Worm (Caenorhabditis elegans) whole organism, late embryonic: Measurements from ENCODE around the gene F53F4.16.

Source experiments
- C08G9.2 ChIP-seq: sonication (generic microtip); optimal IDR thresholded peaks from 2 replicates; lab custom pipeline; 2016; ENCODE audit warnings: mild to moderate bottlenecking, missing genetic modification characterization, moderate library complexity, missing compliant biosample characterization
- F13H6.1 ChIP-seq: sonication (generic microtip); optimal IDR thresholded peaks from 2 replicates; lab custom pipeline; 2016; ENCODE audit warnings: missing genetic modification characterization, missing compliant biosample characterization
- K02D7.2 ChIP-seq: sonication (generic microtip); optimal IDR thresholded peaks from 2 replicates; lab custom pipeline; 2017; ENCODE audit warnings: mild to moderate bottlenecking, missing genetic modification characterization, missing compliant biosample characterization
- K09A11.1 ChIP-seq: sonication (generic microtip); optimal IDR thresholded peaks from 2 replicates; lab custom pipeline; 2017; ENCODE audit warnings: antibody characterized with exemption, mild to moderate bottlenecking, missing genetic modification characterization, missing compliant biosample characterization; ENCODE audit not compliant: insufficient read depth
- T23F11.4 ChIP-seq: fragments of 200-800 bp; sonication (Bioruptor generic); optimal IDR thresholded peaks from 2 replicates; lab custom pipeline; 2018; ENCODE audit warnings: mild to moderate bottlenecking, missing genetic modification characterization, missing compliant biosample characterization
- Y22D7AL.16 ChIP-seq: sonication (generic microtip); optimal IDR thresholded peaks from 2 replicates; lab custom pipeline; 2016; ENCODE audit warnings: missing genetic modification characterization, missing compliant biosample characterization
- ahr-1 ChIP-seq: sonication (generic microtip); optimal IDR thresholded peaks from 2 replicates; lab custom pipeline; 2016; ENCODE audit warnings: missing genetic modification characterization, missing compliant biosample characterization
- ceh-18 ChIP-seq: sonication (generic microtip); optimal IDR thresholded peaks from 2 replicates; lab custom pipeline; 2016; ENCODE audit warnings: missing genetic modification characterization, missing compliant biosample characterization
- ceh-24 ChIP-seq: sonication (generic microtip); optimal IDR thresholded peaks from 2 replicates; lab custom pipeline; 2016; ENCODE audit warnings: mild to moderate bottlenecking, missing genetic modification characterization, missing compliant biosample characterization
- ceh-30 ChIP-seq: fragments of 150-350 bp; optimal IDR thresholded peaks from 2 replicates; lab custom pipeline; 2014; ENCODE audit warnings: missing biosample characterization, missing genetic modification characterization
- ceh-34 ChIP-seq: sonication (generic microtip); optimal IDR thresholded peaks from 2 replicates; lab custom pipeline; 2016; ENCODE audit warnings: mild to moderate bottlenecking, missing genetic modification characterization, missing compliant biosample characterization
- ceh-45 ChIP-seq: fragments of 200-800 bp; sonication (Bioruptor generic); IDR thresholded peaks from 2 replicates; pipeline ENCODE4 v1.3.6; 2022; ENCODE audit warnings: missing genetic modification reagents, missing genetic modification characterization, missing compliant biosample characterization
- ceh-48 ChIP-seq: sonication (generic microtip); optimal IDR thresholded peaks from 2 replicates; lab custom pipeline; 2016; ENCODE audit warnings: missing genetic modification characterization, inconsistent platforms, missing compliant biosample characterization
- ceh-6 ChIP-seq: fragments of 200-800 bp; sonication (Bioruptor generic); optimal IDR thresholded peaks from 2 replicates; lab custom pipeline; 2018; ENCODE audit warnings: mild to moderate bottlenecking, missing genetic modification characterization, missing compliant biosample characterization
- ceh-9 ChIP-seq: sonication (generic microtip); optimal IDR thresholded peaks from 2 replicates; lab custom pipeline; 2016; ENCODE audit warnings: mild to moderate bottlenecking, missing genetic modification characterization, inconsistent platforms, missing compliant biosample characterization
- dmd-4 ChIP-seq: sonication (generic microtip); optimal IDR thresholded peaks from 2 replicates; lab custom pipeline; 2016; ENCODE audit warnings: borderline replicate concordance, missing genetic modification characterization, missing compliant biosample characterization
- dve-1 ChIP-seq: sonication (generic microtip); optimal IDR thresholded peaks from 2 replicates; lab custom pipeline; 2017; ENCODE audit warnings: antibody characterized with exemption, mild to moderate bottlenecking, missing genetic modification characterization, missing compliant biosample characterization
- elt-2 ChIP-seq: sonication (generic microtip); optimal IDR thresholded peaks from 2 replicates; lab custom pipeline; 2016; ENCODE audit warnings: missing genetic modification reagents, missing genetic modification characterization, missing compliant biosample characterization
- elt-4 ChIP-seq: sonication (generic microtip); optimal IDR thresholded peaks from 2 replicates; lab custom pipeline; 2016; ENCODE audit warnings: missing genetic modification characterization, missing compliant biosample characterization
- fax-1 ChIP-seq: sonication (generic microtip); optimal IDR thresholded peaks from 2 replicates; lab custom pipeline; 2016; ENCODE audit warnings: missing genotype, missing genetic modification characterization, missing compliant biosample characterization
- fkh-10 ChIP-seq: fragments of 150-350 bp; optimal IDR thresholded peaks from 2 replicates; lab custom pipeline; 2014; ENCODE audit warnings: missing biosample characterization, missing genetic modification reagents, missing genetic modification characterization
- fkh-6 ChIP-seq: sonication (generic microtip); optimal IDR thresholded peaks from 2 replicates; lab custom pipeline; 2016; ENCODE audit warnings: missing genetic modification characterization, missing compliant biosample characterization
- gmeb-2 ChIP-seq: sonication (generic microtip); optimal IDR thresholded peaks from 2 replicates; lab custom pipeline; 2016; ENCODE audit warnings: missing genetic modification characterization, inconsistent platforms, missing compliant biosample characterization
- hlh-13 ChIP-seq: fragments of 200-800 bp; sonication (Bioruptor generic); optimal IDR thresholded peaks from 2 replicates; lab custom pipeline; 2018; ENCODE audit warnings: mild to moderate bottlenecking, missing genetic modification characterization, missing compliant biosample characterization
- hlh-30 ChIP-seq: sonication (generic microtip); optimal IDR thresholded peaks from 2 replicates; lab custom pipeline; 2017; ENCODE audit warnings: antibody characterized with exemption, missing genetic modification characterization, missing compliant biosample characterization; ENCODE audit not compliant: insufficient read depth
- hlh-6 ChIP-seq: sonication (generic microtip); optimal IDR thresholded peaks from 2 replicates; lab custom pipeline; 2016; ENCODE audit warnings: missing genotype, missing genetic modification characterization, missing compliant biosample characterization
- hlh-8 ChIP-seq: sonication (generic microtip); optimal IDR thresholded peaks from 2 replicates; lab custom pipeline; 2016; ENCODE audit warnings: missing genotype, missing genetic modification characterization, missing compliant biosample characterization
- lim-6 ChIP-seq: sonication (generic microtip); optimal IDR thresholded peaks from 2 replicates; lab custom pipeline; 2016; ENCODE audit warnings: missing genetic modification characterization, missing compliant biosample characterization
- lin-11 ChIP-seq: fragments of 200-800 bp; sonication (Bioruptor generic); optimal IDR thresholded peaks from 2 replicates; lab custom pipeline; 2018; ENCODE audit warnings: mild to moderate bottlenecking, missing genetic modification characterization, missing compliant biosample characterization
- nhr-232 ChIP-seq: sonication (generic microtip); optimal IDR thresholded peaks from 2 replicates; lab custom pipeline; 2016; ENCODE audit warnings: missing genetic modification characterization, missing compliant biosample characterization
- pag-3 ChIP-seq: sonication (generic microtip); optimal IDR thresholded peaks from 2 replicates; lab custom pipeline; 2016; ENCODE audit warnings: missing compliant biosample characterization, missing genetic modification characterization, borderline replicate concordance
- pax-1 ChIP-seq: fragments of 150-350 bp; optimal IDR thresholded peaks from 2 replicates; lab custom pipeline; 2014; ENCODE audit warnings: missing biosample characterization, missing genetic modification characterization
- pha-4 ChIP-seq: fragments of 150-350 bp; optimal IDR thresholded peaks from 2 replicates; lab custom pipeline; 2018; ENCODE audit warnings: missing biosample characterization, missing genetic modification reagents, missing genetic modification characterization
- pqm-1 ChIP-seq: sonication (generic microtip); optimal IDR thresholded peaks from 2 replicates; lab custom pipeline; 2016; ENCODE audit warnings: missing genetic modification characterization, missing compliant biosample characterization
- pros-1 ChIP-seq: fragments of 150-350 bp; optimal IDR thresholded peaks from 2 replicates; lab custom pipeline; 2014; ENCODE audit warnings: missing biosample characterization, missing genetic modification reagents, missing genetic modification characterization
- rnt-1 ChIP-seq: sonication (generic microtip); optimal IDR thresholded peaks from 2 replicates; lab custom pipeline; 2016; ENCODE audit warnings: missing genetic modification characterization, missing compliant biosample characterization
- sox-2 ChIP-seq: fragments of 200-800 bp; sonication (Bioruptor generic); IDR thresholded peaks from 2 replicates; pipeline ENCODE4 v1.3.6; 2022; ENCODE audit warnings: missing genetic modification reagents, missing genetic modification characterization, missing compliant biosample characterization
- syd-9 ChIP-seq: sonication (generic microtip); optimal IDR thresholded peaks from 2 replicates; lab custom pipeline; 2016; ENCODE audit warnings: mild to moderate bottlenecking, missing genetic modification characterization, moderate library complexity, missing compliant biosample characterization
- tbx-7 ChIP-seq: sonication (generic microtip); optimal IDR thresholded peaks from 2 replicates; lab custom pipeline; 2016; ENCODE audit warnings: missing genotype, missing genetic modification characterization, missing compliant biosample characterization
- unc-3 ChIP-seq, 2 experiments: fragments of 200-800 bp in 1 of 2; sonication (Bioruptor generic) in 1 of 2; sonication (generic microtip) in 1 of 2; conservative IDR thresholded peaks in 1 of 2; optimal IDR thresholded peaks in 1 of 2; 2 replicates each; pipeline versions ENCODE4 v1.3.6 to Lab custom; 2016 to 2022; ENCODE audit warnings: missing compliant biosample characterization in 2 of 2, missing genetic modification characterization in 2 of 2, missing genetic modification reagents in 1 of 2

Gene F53F4.16

DNA sequence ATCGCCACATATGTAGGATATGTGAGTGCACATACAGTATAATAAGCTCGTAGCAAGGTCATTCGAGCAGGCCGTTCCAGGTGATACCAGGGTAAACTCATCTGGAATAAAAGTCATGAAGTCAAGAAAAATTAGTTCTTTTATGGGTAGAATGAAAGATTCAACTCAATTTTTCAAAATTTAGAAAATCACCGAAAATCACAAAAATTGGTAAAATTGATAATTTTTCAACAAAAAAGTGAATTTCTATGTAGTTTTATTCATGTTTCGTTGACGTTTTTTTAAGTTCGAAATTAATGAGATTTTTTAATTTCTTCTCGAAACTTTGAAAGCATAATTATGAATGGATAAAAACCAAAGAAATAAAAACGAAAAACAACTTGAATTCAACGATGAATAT, at the start of gene F53F4.16:
Gene F53F4.16 (minus strand): TSS at position 101 of the 400 bp plus-strand sequence.
- no peak for TF ChIP-seq sox-2 (GFP tag; lab: Robert Waterston, UW)
- no peak for TF ChIP-seq fkh-10 (GFP tag; lab: Kevin White, UChicago)
- TF ChIP-seq nhr-232 (tag; lab: Kevin White, UChicago) = no peak
- no peak for TF ChIP-seq pqm-1 (tag; lab: Kevin White, UChicago)
- no peak for TF ChIP-seq hlh-6 (tag; lab: Kevin White, UChicago)
- TF ChIP-seq, all 69 proteins: peak for 0

DNA sequence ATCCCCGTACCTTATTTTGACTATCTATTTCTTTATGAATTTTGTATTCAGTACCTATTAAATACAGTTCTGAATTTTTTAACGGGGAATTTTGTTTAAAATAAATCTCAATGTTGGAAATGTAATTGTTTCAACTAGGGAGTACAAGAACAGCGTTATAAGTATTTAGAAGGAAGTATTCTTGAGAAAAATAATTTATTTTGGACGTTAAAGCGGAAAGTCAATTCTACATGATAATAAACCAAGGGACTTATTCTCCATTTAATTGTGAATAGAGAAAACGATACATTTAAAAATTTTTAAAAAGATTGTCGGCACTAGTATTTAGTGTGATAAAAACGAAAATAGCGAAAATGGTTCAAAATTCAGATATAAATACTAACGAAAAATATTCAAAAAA, 47.5 kb upstream of the F53F4.16 start:
- no peak for TF ChIP-seq pros-1 (tag; lab: Kevin White, UChicago)
- no peak for TF ChIP-seq T23F11.4

DNA sequence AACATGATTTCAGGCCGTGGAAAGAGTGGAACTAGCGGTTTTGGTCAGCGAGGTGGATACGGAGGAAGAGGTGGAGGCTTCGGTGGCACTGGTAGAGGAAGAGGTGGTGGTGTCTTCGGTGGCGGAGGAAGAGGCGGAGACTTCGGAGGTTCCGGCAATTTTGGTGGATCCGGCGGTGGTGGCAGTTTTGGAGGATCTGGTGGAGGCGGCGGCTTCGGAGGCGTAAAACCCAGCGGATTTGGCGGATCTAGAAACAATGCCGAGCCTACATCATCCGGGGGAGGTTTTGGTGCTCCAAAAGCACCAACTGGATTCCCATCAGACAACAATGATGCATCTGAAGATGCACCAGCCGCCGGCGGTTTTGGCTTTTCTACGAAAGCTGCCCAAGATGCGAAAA, 46.7 kb upstream of the F53F4.16 start:
- TF ChIP-seq C08G9.2 (tag; lab: Kevin White, UChicago) (no peak), pros-1 (tag; lab: Kevin White, UChicago) (no peak), dmd-4 (tag; lab: Kevin White, UChicago) (no peak), ceh-9 (no peak), elt-4 (tag; lab: Kevin White, UChicago) (no peak), ceh-45 (GFP tag; lab: Robert Waterston, UW) (no peak), pqm-1 (tag; lab: Kevin White, UChicago) (no peak), ceh-34 (tag; lab: Kevin White, UChicago) (no peak), fax-1 (tag; lab: Kevin White, UChicago) (no peak), ceh-6 (GFP tag; lab: Kevin White, UChicago) (no peak), F13H6.1 (tag; lab: Kevin White, UChicago) (no peak), pag-3 (no peak), rnt-1 (tag; lab: Kevin White, UChicago) (no peak)

DNA sequence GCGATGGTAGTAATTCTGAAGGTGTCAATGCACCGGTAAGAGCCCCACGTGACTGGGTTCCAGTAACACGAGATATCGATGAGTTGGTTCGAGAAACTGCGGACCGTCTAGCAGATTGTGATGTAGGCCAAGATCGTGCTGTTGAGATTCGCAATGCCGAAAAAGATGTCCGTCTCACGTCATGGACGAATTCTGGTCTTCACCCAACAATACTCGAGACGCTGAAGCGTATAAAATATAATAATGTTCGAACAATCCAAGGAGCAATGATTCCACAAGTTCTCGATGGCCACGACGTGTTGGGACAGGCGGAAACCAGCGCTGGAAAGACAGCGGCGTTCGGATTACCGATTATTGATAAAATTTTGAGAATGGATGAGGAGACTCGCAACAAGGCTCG, 44.8 kb upstream of the F53F4.16 start:
- TF ChIP-seq ahr-1 (tag; lab: Kevin White, UChicago) (no peak), F13H6.1 (tag; lab: Kevin White, UChicago) (no peak), hlh-6 (tag; lab: Kevin White, UChicago) (no peak), hlh-8 (tag; lab: Kevin White, UChicago) (no peak), Y22D7AL.16 (tag; lab: Kevin White, UChicago) (no peak), hlh-30 (tag; lab: Kevin White, UChicago) (no peak), K02D7.2 (tag; lab: Kevin White, UChicago) (no peak), lin-11 (tag; lab: Kevin White, UChicago) (no peak), hlh-13 (GFP tag; lab: Kevin White, UChicago) (no peak), lim-6 (tag; lab: Kevin White, UChicago) (no peak), unc-3 (GFP tag; conservative IDR thresholded peaks at IDR 0.05; lab: Robert Waterston, UW) (no peak), unc-3 (tag; optimal IDR thresholded peaks at IDR 0.05; lab: Kevin White, UChicago) (no peak), ceh-34 (tag; lab: Kevin White, UChicago) (no peak), pax-1 (no peak), tbx-7 (no peak), dve-1 (tag; lab: Kevin White, UChicago) (no peak)
- TF ChIP-seq, all 69 proteins: peak for 0

DNA sequence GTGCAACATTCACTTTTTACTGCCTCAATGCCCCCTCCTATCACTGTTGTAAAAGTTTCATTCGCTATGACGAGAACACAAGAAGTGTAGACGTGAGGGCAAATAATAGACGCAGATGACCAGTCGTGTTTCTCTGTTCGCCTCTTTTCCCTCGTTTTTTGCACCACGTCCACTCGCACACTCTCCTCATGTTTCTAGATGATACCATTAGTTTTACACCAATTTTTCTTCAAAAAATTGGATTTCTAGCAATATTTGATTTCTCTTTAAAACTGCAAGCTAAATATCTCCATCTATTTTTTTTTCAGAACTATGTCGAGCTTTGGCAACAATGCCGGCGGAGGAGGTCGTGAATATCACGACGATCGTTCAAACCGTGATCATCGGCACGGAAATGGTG, 43.5 kb upstream of the F53F4.16 start, which contains the start of gene rde-12:
Gene rde-12 (plus strand): TSS at position 301 of the 400 bp plus-strand sequence.
- no peak for TF ChIP-seq ceh-30 (tag; lab: Kevin White, UChicago)
- no peak for TF ChIP-seq pha-4
- TF ChIP-seq ceh-18 (tag; lab: Kevin White, UChicago) = no peak
- no peak for TF ChIP-seq ceh-48 (tag; lab: Kevin White, UChicago)
- no peak for TF ChIP-seq pqm-1 (tag; lab: Kevin White, UChicago)
- no peak for TF ChIP-seq gmeb-2 (tag; lab: Kevin White, UChicago)
- no peak for TF ChIP-seq fkh-6 (tag; lab: Kevin White, UChicago)
- TF ChIP-seq syd-9 (tag; lab: Kevin White, UChicago) = no peak
- TF ChIP-seq K09A11.1 (tag; lab: Kevin White, UChicago) = no peak
- TF ChIP-seq elt-4 (tag; lab: Kevin White, UChicago) = no peak
- TF ChIP-seq elt-2 = no peak
- no peak for TF ChIP-seq ceh-6 (GFP tag; lab: Kevin White, UChicago)
- no peak for TF ChIP-seq T23F11.4
- no peak for TF ChIP-seq ceh-9
- no peak for TF ChIP-seq ceh-24
